Worm (Caenorhabditis elegans) whole organism, L1 larva: ENCODE results near the gene apc-2.

Experiments used
- C16A3.4 ChIP-seq: fragments of 150-350 bp; optimal IDR thresholded peaks from 2 replicates; lab custom pipeline; 2014; ENCODE audit warnings: missing biosample characterization, missing genetic modification characterization
- Y116A8C.19 ChIP-seq: sonication (generic microtip); optimal IDR thresholded peaks from 2 replicates; lab custom pipeline; 2016; ENCODE audit warnings: missing compliant biosample characterization, missing genetic modification characterization, borderline replicate concordance
- blmp-1 ChIP-seq: fragments of 150-350 bp; optimal IDR thresholded peaks from 2 replicates; lab custom pipeline; 2014; ENCODE audit warnings: missing biosample characterization, missing genetic modification characterization
- ceh-63 ChIP-seq: fragments of 200-800 bp; sonication (Bioruptor generic); optimal IDR thresholded peaks from 2 replicates; lab custom pipeline; 2018; ENCODE audit warnings: mild to moderate bottlenecking, missing genetic modification characterization, missing compliant biosample characterization
- ceh-8 ChIP-seq: fragments of 200-800 bp; sonication (Bioruptor generic); optimal IDR thresholded peaks from 2 replicates; lab custom pipeline; 2018; ENCODE audit warnings: mild to moderate bottlenecking, missing genetic modification characterization, moderate library complexity, missing compliant biosample characterization
- ceh-82 ChIP-seq, 3 experiments: fragments of 150-350 bp in 1 of 3; sonication (generic microtip) in 2 of 3; optimal IDR thresholded peaks; 2 replicates each; lab custom pipeline; 2014 to 2017; ENCODE audit warnings: missing biosample characterization in 3 of 3, missing genetic modification characterization in 3 of 3
- ceh-88 ChIP-seq: fragments of 200-800 bp; sonication (Bioruptor generic); IDR thresholded peaks from 2 replicates; pipeline ENCODE4 v1.3.6; 2022; ENCODE audit warnings: missing genetic modification characterization, missing compliant biosample characterization
- dpl-1 ChIP-seq, 3 experiments: fragments of 150-350 bp in 2 of 3; sonication (generic microtip) in 1 of 3; optimal IDR thresholded peaks; 2 replicates each; lab custom pipeline; 2014 to 2017; ENCODE audit warnings: missing biosample characterization in 3 of 3, missing genetic modification characterization in 3 of 3, missing genetic modification reagents in 3 of 3
- dsc-1 ChIP-seq: sonication (generic microtip); optimal IDR thresholded peaks from 2 replicates; lab custom pipeline; 2016; ENCODE audit warnings: mild to moderate bottlenecking, missing genetic modification characterization, missing compliant biosample characterization
- efl-1 ChIP-seq, 4 experiments: fragments of 150-350 bp; optimal IDR thresholded peaks in 3 of 4; peaks in 1 of 4; 1 replicate in 1 of 4; 2 replicates in 3 of 4; lab custom pipeline; 2014; ENCODE audit warnings: missing biosample characterization in 2 of 4, missing genetic modification characterization in 2 of 4, missing genetic modification reagents in 2 of 4
- egl-13 ChIP-seq: sonication (generic microtip); optimal IDR thresholded peaks from 2 replicates; lab custom pipeline; 2016; ENCODE audit warnings: missing genotype, missing genetic modification reagents, missing genetic modification characterization, missing compliant biosample characterization
- elt-3 ChIP-seq, 6 experiments: fragments of 150-350 bp in 1 of 6; sonication (generic microtip); optimal IDR thresholded peaks; 2 replicates each; lab custom pipeline; 2017 to 2018; ENCODE audit warnings: missing biosample characterization in 6 of 6, missing genetic modification characterization in 6 of 6, inconsistent platforms in 1 of 6
- ets-5 ChIP-seq: fragments of 200-800 bp; sonication (Bioruptor generic); IDR thresholded peaks from 2 replicates; pipeline ENCODE4 v1.3.6; 2022; ENCODE audit warnings: missing genetic modification characterization, missing compliant biosample characterization
- fkh-8 ChIP-seq: sonication (generic microtip); optimal IDR thresholded peaks from 2 replicates; lab custom pipeline; 2016; ENCODE audit warnings: mild to moderate bottlenecking, missing genetic modification characterization, missing compliant biosample characterization
- fos-1 ChIP-seq: fragments of 150-350 bp; optimal IDR thresholded peaks from 2 replicates; lab custom pipeline; 2014; ENCODE audit warnings: missing biosample characterization, missing genetic modification characterization
- irx-1 ChIP-seq: sonication (generic microtip); optimal IDR thresholded peaks from 2 replicates; lab custom pipeline; 2016; ENCODE audit warnings: missing genetic modification characterization, missing compliant biosample characterization
- lin-13 ChIP-seq: fragments of 150-350 bp; optimal IDR thresholded peaks from 2 replicates; lab custom pipeline; 2014; ENCODE audit warnings: missing biosample characterization, missing genetic modification reagents, missing genetic modification characterization
- lin-14 ChIP-seq: fragments of 200-800 bp; sonication (Bioruptor generic); optimal IDR thresholded peaks from 2 replicates; lab custom pipeline; 2018; ENCODE audit warnings: mild to moderate bottlenecking, missing genetic modification characterization, moderate library complexity, missing compliant biosample characterization
- lin-15B ChIP-seq: fragments of 150-350 bp; sonication (generic microtip); optimal IDR thresholded peaks from 3 replicates; lab custom pipeline; 2014; ENCODE audit warnings: missing biosample characterization, missing genetic modification characterization
- lir-3 ChIP-seq: sonication (generic microtip); optimal IDR thresholded peaks from 2 replicates; lab custom pipeline; 2016; ENCODE audit warnings: mild to moderate bottlenecking, missing genetic modification characterization, moderate library complexity, missing compliant biosample characterization; ENCODE audit not compliant: poor library complexity
- mdl-1 ChIP-seq, 2 experiments: fragments of 150-350 bp; optimal IDR thresholded peaks; 2 replicates each; lab custom pipeline; 2014 to 2017; ENCODE audit warnings: missing biosample characterization in 2 of 2, missing genetic modification characterization in 2 of 2, inconsistent platforms in 1 of 2
- nhr-11 ChIP-seq: fragments of 150-350 bp; optimal IDR thresholded peaks from 2 replicates; lab custom pipeline; 2014; ENCODE audit warnings: missing biosample characterization, missing genetic modification characterization
- nhr-47 ChIP-seq: sonication (generic microtip); optimal IDR thresholded peaks from 2 replicates; lab custom pipeline; 2016; ENCODE audit warnings: mild to moderate bottlenecking, missing genetic modification characterization, moderate library complexity, missing compliant biosample characterization
- nhr-71 ChIP-seq: sonication (generic microtip); optimal IDR thresholded peaks from 2 replicates; lab custom pipeline; 2016; ENCODE audit warnings: mild to moderate bottlenecking, missing genetic modification characterization, moderate library complexity, missing compliant biosample characterization
- pag-3 ChIP-seq: sonication (generic microtip); optimal IDR thresholded peaks from 2 replicates; lab custom pipeline; 2017; ENCODE audit warnings: missing genetic modification characterization, mild to moderate bottlenecking, missing compliant biosample characterization, antibody characterized with exemption, borderline replicate concordance; ENCODE audit not compliant: insufficient read depth
- pqm-1 ChIP-seq: sonication (generic microtip); optimal IDR thresholded peaks from 3 replicates; lab custom pipeline; 2017; ENCODE audit warnings: missing biosample characterization, missing genetic modification characterization
- skn-1 ChIP-seq: fragments of 150-350 bp; optimal IDR thresholded peaks from 2 replicates; lab custom pipeline; 2014; ENCODE audit warnings: missing biosample characterization, missing genetic modification characterization
- sox-4 ChIP-seq: sonication (generic microtip); optimal IDR thresholded peaks from 2 replicates; lab custom pipeline; 2016; ENCODE audit warnings: missing genetic modification characterization, missing compliant biosample characterization
- swsn-7 ChIP-seq: sonication (generic microtip); optimal IDR thresholded peaks from 2 replicates; lab custom pipeline; 2016; ENCODE audit warnings: missing genetic modification characterization, missing compliant biosample characterization
- unc-130 ChIP-seq: fragments of 150-350 bp; optimal IDR thresholded peaks from 2 replicates; lab custom pipeline; 2017; ENCODE audit warnings: missing biosample characterization, missing genetic modification characterization, inconsistent platforms
- unc-30 ChIP-seq: sonication (generic microtip); optimal IDR thresholded peaks from 2 replicates; lab custom pipeline; 2017; ENCODE audit warnings: missing biosample characterization, missing genetic modification characterization
- unc-86 ChIP-seq: sonication (generic microtip); optimal IDR thresholded peaks from 2 replicates; lab custom pipeline; 2016; ENCODE audit warnings: missing genetic modification characterization, missing compliant biosample characterization
- unc-98 ChIP-seq: fragments of 200-800 bp; sonication (Bioruptor generic); IDR thresholded peaks from 2 replicates; pipeline ENCODE4 v1.3.6; 2022; ENCODE audit warnings: missing genetic modification characterization, missing compliant biosample characterization
- vab-15 ChIP-seq: sonication (generic microtip); optimal IDR thresholded peaks from 2 replicates; lab custom pipeline; 2017; ENCODE audit warnings: missing genotype, mild to moderate bottlenecking, missing genetic modification characterization, missing compliant biosample characterization
- xbp-1 ChIP-seq: sonication (generic microtip); optimal IDR thresholded peaks from 2 replicates; lab custom pipeline; 2016; ENCODE audit warnings: missing genetic modification characterization, missing compliant biosample characterization
- zag-1 ChIP-seq: fragments of 150-350 bp; optimal IDR thresholded peaks from 2 replicates; lab custom pipeline; 2014; ENCODE audit warnings: missing biosample characterization, missing genetic modification characterization

Gene apc-2

DNA sequence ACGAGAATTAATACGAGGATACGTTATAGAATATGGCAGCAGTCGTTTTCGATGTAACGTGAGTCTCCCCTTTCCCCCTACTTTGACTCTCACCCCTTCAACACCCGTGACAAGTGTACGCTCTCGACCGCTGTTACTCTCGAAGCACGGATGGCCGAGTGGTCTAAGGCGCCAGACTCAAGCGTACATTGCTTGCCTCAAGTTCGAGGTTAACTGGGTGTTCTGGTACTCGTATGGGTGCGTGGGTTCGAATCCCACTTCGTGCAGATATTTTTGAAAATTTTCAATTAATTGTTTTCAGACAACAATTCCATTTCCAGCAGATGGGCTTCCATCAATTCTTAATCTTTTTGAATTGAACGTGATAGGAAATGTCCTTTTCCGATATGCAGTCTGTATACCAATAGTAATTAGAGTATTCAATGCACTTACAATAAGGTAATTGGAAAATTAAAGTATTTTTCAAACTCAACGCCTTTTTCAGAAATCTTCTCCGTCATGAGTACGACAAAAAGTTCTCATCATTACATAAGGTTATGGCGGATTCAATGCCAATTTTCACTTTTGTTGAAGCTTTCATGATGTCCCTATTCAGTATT, 29.1 kb downstream of the apc-2 start (continued):
- no peak for TF ChIP-seq ets-5 (GFP tag; lab: Robert Waterston, UW)
- peak; percentile 61 for TF ChIP-seq unc-86
- no peak for TF ChIP-seq zag-1
- TF ChIP-seq skn-1, result peak; percentile 76
- peak; percentile 55 for TF ChIP-seq irx-1 (tag; lab: Kevin White, UChicago)
- no peak for TF ChIP-seq nhr-11
- peak; percentile 79 for TF ChIP-seq swsn-7
- TF ChIP-seq Y116A8C.19, result no peak
- peak; percentile 37 for TF ChIP-seq fos-1 (tag; lab: Kevin White, UChicago)
- TF ChIP-seq sox-4 (tag; lab: Kevin White, UChicago), result no peak
- peak; percentile 44 for TF ChIP-seq egl-13 (tag; lab: Kevin White, UChicago)
- TF ChIP-seq unc-98 (GFP tag; lab: Robert Waterston, UW), result no peak
- TF ChIP-seq mdl-1 (tag; optimal IDR thresholded peaks at IDR 0.05; lab: Kevin White, UChicago), result peak in 1 of 2 experiments; percentile 80
- TF ChIP-seq lin-14, result peak; percentile 65
- peak; percentile 80 for TF ChIP-seq fkh-8
- TF ChIP-seq nhr-47, result peak; percentile 83
- peak in 2 of 3 experiments; percentile 32 to 74 for TF ChIP-seq ceh-82 (tag; optimal IDR thresholded peaks at IDR 0.05; lab: Kevin White, UChicago)
- peak in 2 of 6 experiments; percentile 22 to 24 for TF ChIP-seq elt-3 (tag; optimal IDR thresholded peaks at IDR 0.05; lab: Kevin White, UChicago)
- TF ChIP-seq C16A3.4 (tag; lab: Kevin White, UChicago), result peak; percentile 66
- TF ChIP-seq ceh-88 (GFP tag; lab: Robert Waterston, UW), result peak; percentile 56
- TF ChIP-seq unc-30 (tag; lab: Kevin White, UChicago), result no peak
- no peak for TF ChIP-seq pqm-1 (tag; lab: Kevin White, UChicago)
- peak; percentile 79 for TF ChIP-seq dsc-1

DNA sequence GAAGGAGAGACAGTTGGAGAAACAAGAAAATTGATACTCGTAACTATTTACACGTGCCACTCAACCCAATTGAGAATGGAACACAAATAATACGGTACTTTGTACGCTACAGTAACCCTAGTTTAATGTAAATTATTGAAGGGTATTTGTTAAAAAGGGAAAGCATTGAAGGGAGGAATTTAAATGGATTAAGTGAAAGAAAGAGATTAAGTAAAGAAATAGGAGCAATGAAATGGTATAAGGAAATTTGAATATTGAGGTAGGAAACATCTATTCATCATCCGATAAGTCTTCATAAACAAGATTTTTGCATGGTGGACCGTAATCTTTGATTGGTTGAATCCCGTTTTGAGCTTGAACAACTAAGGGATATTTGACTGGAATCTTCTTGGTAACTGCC, 30.9 kb downstream of the apc-2 start:
- no peak for TF ChIP-seq nhr-71
- no peak for TF ChIP-seq ceh-63 (GFP tag; lab: Kevin White, UChicago)
- no peak for TF ChIP-seq efl-1 (optimal IDR thresholded peaks at IDR 0.05; lab: Kevin White, UChicago)
- peak in 1 of 2 experiments; percentile 24 for TF ChIP-seq efl-1 (GFP tag; optimal IDR thresholded peaks at IDR 0.05 in 1 of 2; lab: Kevin White, UChicago)
- no peak for TF ChIP-seq unc-86
- no peak for TF ChIP-seq vab-15 (tag; lab: Kevin White, UChicago)
- no peak for TF ChIP-seq unc-130 (tag; lab: Kevin White, UChicago)
- no peak for TF ChIP-seq C16A3.4 (tag; lab: Kevin White, UChicago)
- no peak for TF ChIP-seq xbp-1

DNA sequence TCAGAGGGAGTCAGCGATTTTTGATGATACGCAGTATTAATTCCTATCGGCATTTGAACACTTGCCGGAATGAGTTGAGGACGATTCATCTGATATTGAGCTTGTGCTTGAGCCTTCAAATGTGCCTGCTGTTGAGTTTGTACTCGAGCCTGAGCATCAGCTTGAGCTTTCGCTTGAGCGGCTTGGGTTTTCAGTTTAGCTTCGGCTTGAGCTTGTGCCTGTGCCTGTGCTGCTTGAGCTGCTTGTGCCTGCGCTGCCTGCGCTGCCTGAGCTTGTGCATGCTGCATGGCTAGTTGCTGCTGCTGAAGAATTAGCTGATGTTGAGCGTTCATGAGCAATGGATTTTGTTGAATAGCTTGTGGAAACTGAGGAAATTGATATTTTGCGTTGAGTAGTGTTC, 35.4 kb downstream of the apc-2 start:
- TF ChIP-seq ets-5 (GFP tag; lab: Robert Waterston, UW) (no peak), unc-130 (tag; lab: Kevin White, UChicago) (no peak), nhr-11 (no peak), Y116A8C.19 (no peak), lir-3 (no peak)

DNA sequence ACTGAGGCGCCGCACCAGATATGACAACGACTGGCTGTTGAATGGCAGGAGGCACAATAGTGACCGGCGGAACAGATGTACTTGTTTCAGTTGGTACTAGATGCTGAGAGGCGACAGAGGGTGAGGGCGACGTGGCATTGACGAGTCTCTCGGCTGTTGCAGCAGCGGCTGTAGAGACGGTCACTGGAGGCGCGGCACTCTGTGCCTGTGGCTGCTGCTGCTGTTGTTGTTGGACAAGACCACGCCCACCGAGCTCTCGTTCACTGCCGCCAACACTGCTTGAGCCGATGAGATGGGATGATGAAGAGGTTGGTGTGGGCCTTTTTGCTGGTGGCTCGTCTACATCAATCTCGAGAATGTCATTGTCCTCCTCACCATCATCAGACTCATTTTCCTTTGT, 36.7 kb downstream of the apc-2 start:
- TF ChIP-seq pag-3 (tag; lab: Kevin White, UChicago) (no peak), ceh-8 (GFP tag; lab: Kevin White, UChicago) (no peak), dpl-1 (GFP tag; optimal IDR thresholded peaks at IDR 0.05; lab: Kevin White, UChicago) (no peak), blmp-1 (tag; lab: Kevin White, UChicago) (no peak), lin-13 (no peak), pqm-1 (tag; lab: Kevin White, UChicago) (no peak), lin-15B (tag; lab: Kevin White, UChicago) (no peak), unc-98 (GFP tag; lab: Robert Waterston, UW) (no peak), xbp-1 (no peak)
- TF ChIP-seq, all 84 proteins: peak for 0
